Worm (Caenorhabditis elegans) whole organism, L2 larva: ENCODE results near the gene F26F4.2.
A peak's percentile ranks its signal among the peaks of the same experiment; 100 is the strongest.

Source experiments
- F13H6.1 ChIP-seq: sonication (generic microtip); optimal IDR thresholded peaks from 2 replicates; lab custom pipeline; 2016; ENCODE audit warnings: missing genetic modification characterization, missing compliant biosample characterization
- R02D3.7 ChIP-seq: fragments of 150-350 bp; optimal IDR thresholded peaks from 2 replicates; lab custom pipeline; 2014; ENCODE audit warnings: missing biosample characterization, missing genetic modification characterization
- Y55F3AM.14 ChIP-seq: fragments of 200-800 bp; sonication (Bioruptor generic); optimal IDR thresholded peaks from 2 replicates; lab custom pipeline; 2018; ENCODE audit warnings: mild to moderate bottlenecking, missing genetic modification characterization, missing compliant biosample characterization
- ZK546.5 ChIP-seq: sonication (generic microtip); optimal IDR thresholded peaks from 2 replicates; lab custom pipeline; 2017; ENCODE audit warnings: missing biosample characterization, missing genetic modification characterization
- alr-1 ChIP-seq: fragments of 150-350 bp; optimal IDR thresholded peaks from 2 replicates; lab custom pipeline; 2014; ENCODE audit warnings: missing biosample characterization, missing genetic modification characterization
- aly-2 ChIP-seq: fragments of 150-350 bp; optimal IDR thresholded peaks from 2 replicates; lab custom pipeline; 2014; ENCODE audit warnings: missing biosample characterization, missing genetic modification characterization
- ama-1 ChIP-seq: fragments of 150-350 bp; optimal IDR thresholded peaks from 2 replicates; lab custom pipeline; 2018; ENCODE audit warnings: inconsistent platforms
- blmp-1 ChIP-seq: sonication (generic microtip); optimal IDR thresholded peaks from 2 replicates; lab custom pipeline; 2017; ENCODE audit warnings: missing genetic modification characterization, mild to moderate bottlenecking, missing compliant biosample characterization, antibody characterized with exemption, moderate library complexity; ENCODE audit not compliant: insufficient read depth
- ceh-16 ChIP-seq: fragments of 150-350 bp; optimal IDR thresholded peaks from 2 replicates; lab custom pipeline; 2014; ENCODE audit warnings: missing biosample characterization, missing genetic modification characterization
- crh-2 ChIP-seq: sonication (generic microtip); optimal IDR thresholded peaks from 2 replicates; lab custom pipeline; 2017; ENCODE audit warnings: missing biosample characterization, missing genetic modification characterization
- dmd-4 ChIP-seq: sonication (generic microtip); optimal IDR thresholded peaks from 2 replicates; lab custom pipeline; 2017; ENCODE audit warnings: missing biosample characterization, missing genetic modification characterization
- egl-27 ChIP-seq: sonication (generic microtip); optimal IDR thresholded peaks from 3 replicates; lab custom pipeline; 2017; ENCODE audit warnings: missing biosample characterization, missing genetic modification reagents, missing genetic modification characterization
- elt-1 ChIP-seq: fragments of 150-350 bp; optimal IDR thresholded peaks from 2 replicates; lab custom pipeline; 2014; ENCODE audit warnings: missing biosample characterization, missing genetic modification characterization
- fos-1 ChIP-seq: fragments of 150-350 bp; optimal IDR thresholded peaks from 2 replicates; lab custom pipeline; 2014; ENCODE audit warnings: missing biosample characterization, missing genetic modification characterization
- gmeb-1 ChIP-seq: fragments of 150-350 bp; optimal IDR thresholded peaks from 2 replicates; lab custom pipeline; 2014; ENCODE audit warnings: missing biosample characterization, missing genetic modification characterization
- lin-11 ChIP-seq: fragments of 150-350 bp; sonication (generic microtip); optimal IDR thresholded peaks from 2 replicates; lab custom pipeline; 2014; ENCODE audit warnings: missing biosample characterization, missing genetic modification characterization, inconsistent platforms, mixed read lengths
- lin-13 ChIP-seq: fragments of 150-350 bp; optimal IDR thresholded peaks from 2 replicates; lab custom pipeline; 2014; ENCODE audit warnings: missing biosample characterization, missing genetic modification reagents, missing genetic modification characterization
- lsy-2 ChIP-seq, 2 experiments: fragments of 150-350 bp in 1 of 2; sonication (generic microtip) in 1 of 2; optimal IDR thresholded peaks; 2 replicates each; lab custom pipeline; 2014 to 2017; ENCODE audit warnings: missing biosample characterization in 2 of 2, missing genetic modification characterization in 2 of 2
- mab-5 ChIP-seq: fragments of 150-350 bp; optimal IDR thresholded peaks from 2 replicates; lab custom pipeline; 2014; ENCODE audit warnings: missing biosample characterization, missing genetic modification characterization
- nhr-11 ChIP-seq: fragments of 150-350 bp; optimal IDR thresholded peaks from 2 replicates; lab custom pipeline; 2014; ENCODE audit warnings: missing biosample characterization, missing genetic modification characterization
- nhr-12 ChIP-seq: fragments of 150-350 bp; optimal IDR thresholded peaks from 2 replicates; lab custom pipeline; 2014; ENCODE audit warnings: missing biosample characterization, missing genetic modification characterization
- nhr-23 ChIP-seq: fragments of 150-350 bp; optimal IDR thresholded peaks from 2 replicates; lab custom pipeline; 2014; ENCODE audit warnings: missing biosample characterization, missing genetic modification reagents, missing genetic modification characterization
- nhr-237 ChIP-seq: fragments of 150-350 bp; optimal IDR thresholded peaks from 2 replicates; lab custom pipeline; 2014; ENCODE audit warnings: missing biosample characterization, missing genetic modification characterization
- nhr-25 ChIP-seq: fragments of 150-350 bp; sonication (generic microtip); optimal IDR thresholded peaks from 3 replicates; lab custom pipeline; 2014; ENCODE audit warnings: missing biosample characterization, missing genetic modification characterization
- nhr-6 ChIP-seq: fragments of 150-350 bp; optimal IDR thresholded peaks from 2 replicates; lab custom pipeline; 2014; ENCODE audit warnings: missing biosample characterization, missing genetic modification characterization
- peb-1 ChIP-seq: fragments of 150-350 bp; optimal IDR thresholded peaks from 2 replicates; lab custom pipeline; 2014; ENCODE audit warnings: missing biosample characterization, missing genetic modification characterization
- sem-4 ChIP-seq: fragments of 150-350 bp; optimal IDR thresholded peaks from 2 replicates; lab custom pipeline; 2014; ENCODE audit warnings: missing biosample characterization, missing genetic modification reagents, missing genetic modification characterization
- skn-1 ChIP-seq: sonication (generic microtip); optimal IDR thresholded peaks from 2 replicates; lab custom pipeline; 2017; ENCODE audit warnings: missing biosample characterization, missing genetic modification characterization
- sma-3 ChIP-seq: sonication (generic microtip); optimal IDR thresholded peaks from 2 replicates; lab custom pipeline; 2016; ENCODE audit warnings: missing genetic modification reagents, missing genetic modification characterization, missing compliant biosample characterization
- sma-9 ChIP-seq, 2 experiments: fragments of 150-350 bp in 1 of 2; sonication (generic microtip) in 1 of 2; optimal IDR thresholded peaks; 2 replicates each; lab custom pipeline; 2014 to 2016; ENCODE audit warnings: missing genetic modification characterization in 2 of 2, mild to moderate bottlenecking in 1 of 2, missing biosample characterization in 1 of 2, missing compliant biosample characterization in 1 of 2, missing genetic modification reagents in 1 of 2, moderate library complexity in 1 of 2
- snpc-4 ChIP-seq: fragments of 150-350 bp; optimal IDR thresholded peaks from 2 replicates; lab custom pipeline; 2014; ENCODE audit warnings: missing biosample characterization, missing genetic modification characterization
- unc-39 ChIP-seq: fragments of 150-350 bp; optimal IDR thresholded peaks from 2 replicates; lab custom pipeline; 2014; ENCODE audit warnings: missing biosample characterization, missing genetic modification characterization
- unc-55 ChIP-seq: fragments of 150-350 bp; sonication (generic microtip); optimal IDR thresholded peaks from 3 replicates; lab custom pipeline; 2014; ENCODE audit warnings: missing biosample characterization, missing genetic modification reagents, missing genetic modification characterization
- unc-62 ChIP-seq: fragments of 150-350 bp; optimal IDR thresholded peaks from 2 replicates; lab custom pipeline; 2014; ENCODE audit warnings: missing biosample characterization, missing genetic modification reagents, missing genetic modification characterization
- zag-1 ChIP-seq: fragments of 150-350 bp; optimal IDR thresholded peaks from 2 replicates; lab custom pipeline; 2014; ENCODE audit warnings: missing biosample characterization, missing genetic modification characterization
- ztf-11 ChIP-seq: sonication (generic microtip); optimal IDR thresholded peaks from 2 replicates; lab custom pipeline; 2017; ENCODE audit warnings: missing biosample characterization, missing genetic modification characterization

F26F4.2 gene

DNA sequence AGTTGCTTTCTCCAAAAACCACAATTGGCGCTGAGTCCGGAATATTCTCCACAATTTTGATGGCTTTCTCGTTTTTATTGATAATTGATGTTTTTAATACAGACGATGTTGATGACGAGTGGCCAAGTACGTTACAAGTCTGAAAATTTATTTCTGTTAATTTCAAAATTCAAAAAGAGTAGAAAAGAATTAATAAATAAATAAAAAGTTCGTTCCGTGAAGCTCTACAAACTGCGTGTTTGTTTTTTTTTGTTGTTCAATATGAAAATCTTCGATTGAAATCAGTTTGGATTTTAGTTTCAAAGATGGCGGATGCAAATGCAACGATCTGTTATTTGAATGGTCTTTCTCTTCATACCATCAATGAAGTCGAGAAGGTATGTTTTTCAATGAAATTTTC is at the start of gene F26F4.2:
Gene F26F4.2 (plus strand): TSS at position 301 of the 400 bp plus-strand sequence.
- TF ChIP-seq nhr-11: no peak
- no peak for TF ChIP-seq peb-1
- no peak for TF ChIP-seq unc-39 (tag; lab: Kevin White, UChicago)
- no peak for TF ChIP-seq gmeb-1 (tag; lab: Kevin White, UChicago)
- no peak for TF ChIP-seq sma-3 (GFP tag; lab: Kevin White, UChicago)
- TF ChIP-seq nhr-25: no peak
- TF ChIP-seq aly-2 (tag; lab: Kevin White, UChicago): no peak
- TF ChIP-seq nhr-12: no peak
- no peak for TF ChIP-seq zag-1 (tag; lab: Kevin White, UChicago)
- no peak for TF ChIP-seq egl-27
- no peak for TF ChIP-seq mab-5 (tag; lab: Kevin White, UChicago)
- no peak for TF ChIP-seq lin-11 (tag; lab: Kevin White, UChicago)
- no peak for TF ChIP-seq nhr-6 (tag; lab: Kevin White, UChicago)
- no peak for TF ChIP-seq dmd-4 (tag; lab: Kevin White, UChicago)
- no peak for TF ChIP-seq elt-1 (tag; lab: Kevin White, UChicago)
- TF ChIP-seq R02D3.7 (tag; lab: Kevin White, UChicago): no peak
- TF ChIP-seq sma-9 (GFP tag; optimal IDR thresholded peaks at IDR 0.05; lab: Kevin White, UChicago): no peak
- TF ChIP-seq sma-9 (tag; optimal IDR thresholded peaks at IDR 0.05; lab: Kevin White, UChicago): no peak
- no peak for TF ChIP-seq crh-2 (tag; lab: Kevin White, UChicago)
- TF ChIP-seq ztf-11 (tag; lab: Kevin White, UChicago): no peak
- no peak for TF ChIP-seq snpc-4

DNA sequence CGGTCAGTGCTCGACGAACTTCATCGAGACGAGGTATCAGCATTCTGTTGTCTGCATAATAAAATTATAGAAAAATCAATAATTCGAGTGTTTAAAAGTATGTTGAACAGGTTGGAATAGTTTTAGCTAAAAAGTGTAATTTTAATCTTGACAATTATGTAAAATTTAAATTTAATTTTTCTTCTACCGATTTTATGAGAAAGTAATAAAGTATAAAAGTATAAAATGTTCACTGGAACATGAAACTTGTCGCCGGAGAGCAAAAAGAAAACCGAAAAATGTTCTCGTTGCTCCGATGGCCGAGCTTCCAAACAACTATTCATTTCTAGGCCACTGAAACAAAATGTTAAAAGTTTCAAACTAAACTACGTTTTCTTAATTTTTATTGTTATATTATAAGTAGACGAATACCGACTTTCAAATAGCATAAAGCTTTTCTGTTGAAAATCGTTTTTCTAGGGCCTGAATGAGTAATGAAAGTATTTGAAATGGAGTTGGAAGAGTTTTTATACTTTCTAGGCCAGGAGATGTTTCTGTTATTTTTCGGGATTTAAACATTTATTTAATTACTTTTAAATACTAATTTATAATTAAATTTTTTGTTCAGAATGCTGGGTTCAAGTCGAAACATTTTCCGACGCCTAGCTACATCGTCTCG is 49.2 kb upstream of the F26F4.2 start, which contains the start of the genes C35D10.10 and C35D10.5:
Gene C35D10.10 (minus strand): TSS at position 51 of the 658 bp plus-strand sequence.
Gene C35D10.5 (plus strand): TSS at position 608 of the 658 bp plus-strand sequence.
- TF ChIP-seq unc-55 (GFP tag; lab: Kevin White, UChicago): peak; percentile 33
- no peak for TF ChIP-seq lsy-2 (tag; optimal IDR thresholded peaks at IDR 0.05; lab: Kevin White, UChicago)
- TF ChIP-seq, all 48 proteins: peak for 1

DNA sequence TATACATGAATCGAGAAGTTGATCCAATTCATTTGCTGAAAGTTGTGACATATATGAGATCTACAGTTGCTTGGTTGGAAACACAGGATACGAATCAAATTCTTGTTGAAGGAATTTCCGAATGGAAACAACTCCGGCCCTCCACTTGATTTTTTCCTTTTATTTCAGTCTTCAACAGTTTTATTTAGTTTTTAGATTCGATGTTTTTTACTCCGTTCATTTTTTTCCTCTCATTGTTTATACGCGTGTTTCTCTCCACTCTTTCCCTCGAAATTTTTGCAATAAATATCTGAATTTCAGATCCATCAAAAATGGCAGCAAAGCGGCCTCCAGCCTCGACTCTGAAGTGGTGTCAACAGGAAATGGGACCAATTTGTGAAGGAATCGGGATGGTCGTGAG is 47.9 kb upstream of the F26F4.2 start, which contains the start of gene coq-8:
Gene coq-8 (plus strand): TSS at position 301 of the 400 bp plus-strand sequence.
- no peak for TF ChIP-seq nhr-11
- no peak for TF ChIP-seq blmp-1
- TF ChIP-seq crh-2 (tag; lab: Kevin White, UChicago): no peak
- no peak for TF ChIP-seq R02D3.7 (tag; lab: Kevin White, UChicago)
- TF ChIP-seq ama-1 (lab: Kevin White, UChicago): no peak
- no peak for TF ChIP-seq fos-1 (tag; lab: Kevin White, UChicago)
- TF ChIP-seq nhr-12: no peak
- no peak for TF ChIP-seq F13H6.1 (tag; lab: Kevin White, UChicago)
- TF ChIP-seq dmd-4 (tag; lab: Kevin White, UChicago): no peak

DNA sequence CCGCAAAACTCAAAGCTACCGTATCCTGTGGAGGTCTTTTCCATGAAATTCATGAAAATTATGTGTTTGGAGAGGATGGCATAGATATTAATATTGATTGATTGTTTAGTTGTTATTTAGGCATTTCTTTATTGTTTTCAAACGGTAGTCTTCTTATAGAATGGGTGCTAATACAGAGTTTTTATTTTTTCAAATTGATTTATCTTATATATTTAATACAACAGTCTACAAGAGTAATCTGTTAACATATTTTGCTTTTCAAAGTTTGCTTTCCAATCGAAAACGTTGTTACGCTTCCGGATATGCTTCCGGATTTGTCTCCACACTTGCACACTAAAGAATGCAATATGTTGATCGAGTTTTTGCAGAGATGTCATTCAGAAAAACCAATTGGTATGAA is 44.3 kb upstream of the F26F4.2 start, which contains the start of gene C35D10.17:
Gene C35D10.17 (plus strand): TSS at position 301 of the 400 bp plus-strand sequence.
- no peak for TF ChIP-seq alr-1 (tag; lab: Kevin White, UChicago)
- TF ChIP-seq nhr-12: no peak
- TF ChIP-seq unc-39 (tag; lab: Kevin White, UChicago): no peak
- TF ChIP-seq nhr-25: no peak
- TF ChIP-seq lin-13: no peak
- TF ChIP-seq ceh-16: no peak
- TF ChIP-seq zag-1 (tag; lab: Kevin White, UChicago): no peak
- no peak for TF ChIP-seq aly-2 (tag; lab: Kevin White, UChicago)
- TF ChIP-seq, all 48 proteins: peak for 0

- TF ChIP-seq blmp-1: no peak
- TF ChIP-seq nhr-6 (tag; lab: Kevin White, UChicago): no peak
- TF ChIP-seq nhr-12: no peak
- TF ChIP-seq Y55F3AM.14: no peak
- TF ChIP-seq skn-1 (tag; lab: Kevin White, UChicago): no peak
- TF ChIP-seq unc-62: no peak
- no peak for TF ChIP-seq nhr-23 (tag; lab: Kevin White, UChicago)
- TF ChIP-seq peb-1: no peak
- TF ChIP-seq sma-9 (GFP tag; optimal IDR thresholded peaks at IDR 0.05; lab: Kevin White, UChicago): no peak
- no peak for TF ChIP-seq sma-9 (tag; optimal IDR thresholded peaks at IDR 0.05; lab: Kevin White, UChicago)
- no peak for TF ChIP-seq snpc-4
- TF ChIP-seq nhr-237 (tag; lab: Kevin White, UChicago): no peak
- no peak for TF ChIP-seq gmeb-1 (tag; lab: Kevin White, UChicago)
- no peak for TF ChIP-seq unc-55 (GFP tag; lab: Kevin White, UChicago)
- TF ChIP-seq unc-39 (tag; lab: Kevin White, UChicago): no peak
- TF ChIP-seq sem-4 (tag; lab: Kevin White, UChicago): no peak
- no peak for TF ChIP-seq ZK546.5 (tag; lab: Kevin White, UChicago)
- TF ChIP-seq, all 48 proteins: peak for 0
These were observed 42.4 kb upstream of the F26F4.2 start, which contains the start of the genes msd-4 and C35D10.3 for ce11 chrIII:4868643-4869042. Gene msd-4 (minus strand): TSS chrIII:4868743. Gene C35D10.3 (plus strand): TSS chrIII:4868921.
